Fruit fly (Drosophila melanogaster): ENCODE measurements around the gene Tsf1.

- TF ChIP-seq psq (optimal IDR thresholded peaks at IDR 0.05) (no peak), pan (optimal IDR thresholded peaks at IDR 0.05) (no peak), usp (GFP tag; optimal IDR thresholded peaks at IDR 0.05) (no peak)
These were observed 22.6 kb downstream of the Tsf1 start for dm6 chrX:18409449-18409848.

Data from whole organism.